Worm (Caenorhabditis elegans) whole organism, mixed stage, embryonic: ENCODE results near the gene hmit-1.1.

Experiments used
- ceh-43 ChIP-seq: fragments of 200-800 bp; sonication (Bioruptor generic); optimal IDR thresholded peaks from 2 replicates; lab custom pipeline; 2018; ENCODE audit warnings: mild to moderate bottlenecking, missing genetic modification characterization, moderate library complexity, missing compliant biosample characterization
- ces-1 ChIP-seq: fragments of 150-350 bp; optimal IDR thresholded peaks from 2 replicates; lab custom pipeline; 2014; ENCODE audit warnings: missing biosample characterization, missing genetic modification reagents, missing genetic modification characterization
- elt-1 ChIP-seq: sonication (generic microtip); optimal IDR thresholded peaks from 2 replicates; lab custom pipeline; 2017; ENCODE audit warnings: missing genetic modification characterization, mild to moderate bottlenecking, missing compliant biosample characterization, antibody characterized with exemption, moderate library complexity, borderline replicate concordance; ENCODE audit not compliant: insufficient read depth
- lin-32 ChIP-seq: fragments of 200-800 bp; sonication (Bioruptor generic); optimal IDR thresholded peaks from 2 replicates; lab custom pipeline; 2018; ENCODE audit warnings: mild to moderate bottlenecking, missing genetic modification characterization, missing compliant biosample characterization
- mep-1 ChIP-seq: fragments of 150-350 bp; optimal IDR thresholded peaks from 2 replicates; lab custom pipeline; 2017; ENCODE audit warnings: missing biosample characterization, missing genetic modification reagents, missing genetic modification characterization, inconsistent platforms
- mls-2 ChIP-seq: sonication (generic microtip); optimal IDR thresholded peaks from 2 replicates; lab custom pipeline; 2016; ENCODE audit warnings: mild to moderate bottlenecking, missing genetic modification characterization, moderate library complexity, missing compliant biosample characterization
- nhr-12 ChIP-seq: fragments of 150-350 bp; optimal IDR thresholded peaks from 2 replicates; lab custom pipeline; 2014; ENCODE audit warnings: missing biosample characterization, missing genetic modification characterization
- nhr-28 ChIP-seq: fragments of 150-350 bp; optimal IDR thresholded peaks from 2 replicates; lab custom pipeline; 2014; ENCODE audit warnings: missing biosample characterization, missing genetic modification characterization
- unc-39 ChIP-seq: fragments of 150-350 bp; optimal IDR thresholded peaks from 2 replicates; lab custom pipeline; 2014; ENCODE audit warnings: missing biosample characterization, missing genetic modification characterization
- ztf-11 ChIP-seq: fragments of 150-350 bp; optimal IDR thresholded peaks from 2 replicates; lab custom pipeline; 2014; ENCODE audit warnings: missing biosample characterization, missing genetic modification characterization

DNA sequence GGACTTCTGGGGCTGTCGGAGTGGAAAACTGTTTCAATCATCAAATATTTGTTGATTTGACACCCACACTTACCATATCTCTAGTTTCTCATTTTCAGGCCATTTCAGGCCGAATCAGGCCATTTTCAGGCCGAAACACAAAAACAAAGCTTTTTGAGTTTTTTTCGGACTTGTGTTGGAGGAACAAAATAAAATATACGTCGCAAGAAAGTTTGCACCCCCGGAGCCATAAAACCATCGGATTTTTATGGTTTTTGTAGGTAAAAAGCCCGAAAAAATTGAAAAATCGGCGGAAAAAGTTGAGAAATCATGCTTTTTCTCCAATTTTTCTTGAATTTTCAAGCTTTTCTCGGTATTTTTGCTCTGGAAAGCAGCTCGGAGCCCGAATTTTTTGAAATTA lies 8.0 kb upstream of the hmit-1.1 start, which contains the start of gene Y51A2D.1:
- TF ChIP-seq unc-39 (tag; lab: Kevin White, UChicago), result no peak
- TF ChIP-seq ztf-11, result no peak
- TF ChIP-seq elt-1, result no peak
- TF ChIP-seq nhr-28 (tag; lab: Kevin White, UChicago), result no peak
- TF ChIP-seq mls-2 (tag; lab: Kevin White, UChicago), result no peak
- TF ChIP-seq ces-1 (GFP tag; lab: Kevin White, UChicago), result no peak
- no peak for TF ChIP-seq lin-32 (GFP tag; lab: Kevin White, UChicago)
- TF ChIP-seq mep-1, result no peak
- TF ChIP-seq ceh-43, result no peak
- TF ChIP-seq nhr-12, result no peak
